Worm (Caenorhabditis elegans): ENCODE measurements around the gene srj-8.
A peak's percentile ranks its signal among the peaks of the same experiment; 100 is the strongest.

srj-8 gene

ce11 chrV:3247515-3247914, at the start of gene srj-8:
TSS of gene srj-8 (plus strand) at chrV:3247815.
- TF ChIP-seq egl-18 (GFP tag; IDR thresholded peaks at IDR 0.05) = no peak
- TF ChIP-seq ccch-3 (GFP tag; optimal IDR thresholded peaks at IDR 0.05) = no peak
- no peak for TF ChIP-seq nfya-2 (GFP tag; IDR thresholded peaks at IDR 0.05)
- TF ChIP-seq somi-1 (GFP tag; optimal IDR thresholded peaks at IDR 0.05) = no peak
- TF ChIP-seq ztf-3 (GFP tag; optimal IDR thresholded peaks at IDR 0.05) = no peak
- no peak for TF ChIP-seq ekl-4 (GFP tag; IDR thresholded peaks at IDR 0.05)
- no peak for TF ChIP-seq F57C9.4 (tag; optimal IDR thresholded peaks at IDR 0.05)
- no peak for TF ChIP-seq C06A6.2 (GFP tag; conservative IDR thresholded peaks at IDR 0.05)
- no peak for TF ChIP-seq T07F8.4 (tag; optimal IDR thresholded peaks at IDR 0.05)
- no peak for TF ChIP-seq egl-44 (GFP tag; IDR thresholded peaks at IDR 0.05)
- no peak for TF ChIP-seq hmg-1.2 (GFP tag; IDR thresholded peaks at IDR 0.05)
- TF ChIP-seq cebp-1 (GFP tag; IDR thresholded peaks at IDR 0.05) = no peak
- no peak for TF ChIP-seq cebp-1 (tag; optimal IDR thresholded peaks at IDR 0.05)
- TF ChIP-seq fkh-3 (tag; optimal IDR thresholded peaks at IDR 0.05) = no peak
- no peak for TF ChIP-seq let-526 (GFP tag; IDR thresholded peaks at IDR 0.05)
- no peak for TF ChIP-seq ceh-27 (GFP tag; optimal IDR thresholded peaks at IDR 0.05)
- no peak for TF ChIP-seq ama-1 (optimal IDR thresholded peaks at IDR 0.05)
- no peak for TF ChIP-seq ama-1 (GFP tag; optimal IDR thresholded peaks at IDR 0.05)
- TF ChIP-seq Y67H2A.10 (GFP tag; conservative IDR thresholded peaks at IDR 0.05) = no peak
- no peak for TF ChIP-seq unc-130 (GFP tag; optimal IDR thresholded peaks at IDR 0.05)

- no peak for TF ChIP-seq B0336.3 (GFP tag; IDR thresholded peaks at IDR 0.05)
- no peak for TF ChIP-seq lin-26 (GFP tag; IDR thresholded peaks at IDR 0.05)
- TF ChIP-seq B0035.1 (tag; optimal IDR thresholded peaks at IDR 0.05) = no peak
- no peak for TF ChIP-seq gei-17 (GFP tag; optimal IDR thresholded peaks at IDR 0.05)
- no peak for TF ChIP-seq K12H6.12 (tag; optimal IDR thresholded peaks at IDR 0.05)
- TF ChIP-seq bed-1 (GFP tag; IDR thresholded peaks at IDR 0.05) = no peak
- TF ChIP-seq egl-44 (GFP tag; IDR thresholded peaks at IDR 0.05) = no peak
- TF ChIP-seq T26A5.8 (tag; optimal IDR thresholded peaks at IDR 0.05) = no peak
- no peak for TF ChIP-seq mcd-1 (GFP tag; IDR thresholded peaks at IDR 0.05)
Measured at ce11 chrV:3200323-3200722, 47.3 kb upstream of the srj-8 start, which contains the start of gene K08D9.4. TSS of gene K08D9.4 (minus strand) at chrV:3200423.

- TF ChIP-seq madf-10 (tag; optimal IDR thresholded peaks at IDR 0.05) = no peak
- TF ChIP-seq egrh-3 (GFP tag; IDR thresholded peaks at IDR 0.05) = no peak
- TF ChIP-seq sptf-2 (GFP tag; optimal IDR thresholded peaks at IDR 0.05) = no peak
- no peak for TF ChIP-seq hsf-1 (GFP tag; IDR thresholded peaks at IDR 0.05)
- TF ChIP-seq atf-7 (tag; optimal IDR thresholded peaks at IDR 0.05) = no peak
- TF ChIP-seq tbp1 (GFP tag; optimal IDR thresholded peaks at IDR 0.05) = peak; percentile 26
- no peak for TF ChIP-seq lin-26 (GFP tag; IDR thresholded peaks at IDR 0.05)
- no peak for TF ChIP-seq K11D2.4 (GFP tag; IDR thresholded peaks at IDR 0.05)
- no peak for TF ChIP-seq repo-1 (tag; optimal IDR thresholded peaks at IDR 0.05)
- no peak for TF ChIP-seq aptf-3 (GFP tag; IDR thresholded peaks at IDR 0.05)
- TF ChIP-seq ceh-27 (GFP tag; optimal IDR thresholded peaks at IDR 0.05) = no peak
- TF ChIP-seq attf-6 (GFP tag; IDR thresholded peaks at IDR 0.05) = no peak
- TF ChIP-seq sea-2 (GFP tag; IDR thresholded peaks at IDR 0.05) = no peak
- TF ChIP-seq F52B5.7 (tag; optimal IDR thresholded peaks at IDR 0.05) = no peak
- no peak for TF ChIP-seq F23B12.7 (tag; optimal IDR thresholded peaks at IDR 0.05; ENCODE audit: insufficient read depth)
- TF ChIP-seq xnd-1 (tag; optimal IDR thresholded peaks at IDR 0.05) = peak; percentile 98
- TF ChIP-seq nhr-179 (tag; optimal IDR thresholded peaks at IDR 0.05) = no peak
- no peak for TF ChIP-seq egl-18 (GFP tag; IDR thresholded peaks at IDR 0.05)
- no peak for TF ChIP-seq nhr-80 (tag; optimal IDR thresholded peaks at IDR 0.05)
- no peak for TF ChIP-seq F49E8.2 (tag; optimal IDR thresholded peaks at IDR 0.05; ENCODE audit: insufficient read depth)
- no peak for TF ChIP-seq let-607 (tag; optimal IDR thresholded peaks at IDR 0.05)
- TF ChIP-seq snpc-1.1 (tag; optimal IDR thresholded peaks at IDR 0.05; ENCODE audit: insufficient read depth) = peak; percentile 53
- TF ChIP-seq ztf-25 (GFP tag; IDR thresholded peaks at IDR 0.05) = no peak
- TF ChIP-seq cebp-1 (GFP tag; IDR thresholded peaks at IDR 0.05) = no peak
- TF ChIP-seq cebp-1 (tag; optimal IDR thresholded peaks at IDR 0.05) = no peak
- no peak for TF ChIP-seq somi-1 (GFP tag; optimal IDR thresholded peaks at IDR 0.05)
Measured at ce11 chrV:3204433-3204832, 43.2 kb upstream of the srj-8 start.

All from whole organism, young adult.